Worm (Caenorhabditis elegans) whole organism, mixed stage, embryonic: ENCODE data around the gene ttc-17.

Source experiments
- M03D4.4 ChIP-seq: sonication (generic microtip); optimal IDR thresholded peaks from 2 replicates; lab custom pipeline; 2017; ENCODE audit warnings: mild to moderate bottlenecking, missing genetic modification characterization, missing compliant biosample characterization
- bed-3 ChIP-seq: fragments of 200-800 bp; sonication (Bioruptor generic); optimal IDR thresholded peaks from 3 replicates; lab custom pipeline; 2018; ENCODE audit warnings: mild to moderate bottlenecking, missing genetic modification characterization, moderate library complexity, missing compliant biosample characterization
- blmp-1 ChIP-seq: fragments of 150-350 bp; optimal IDR thresholded peaks from 2 replicates; lab custom pipeline; 2014; ENCODE audit warnings: missing biosample characterization, missing genetic modification characterization
- ceh-39 ChIP-seq: fragments of 150-350 bp; optimal IDR thresholded peaks from 2 replicates; lab custom pipeline; 2014; ENCODE audit warnings: missing biosample characterization, missing genetic modification characterization
- ceh-43 ChIP-seq: fragments of 200-800 bp; sonication (Bioruptor generic); optimal IDR thresholded peaks from 2 replicates; lab custom pipeline; 2018; ENCODE audit warnings: mild to moderate bottlenecking, missing genetic modification characterization, moderate library complexity, missing compliant biosample characterization
- ceh-83 ChIP-seq: fragments of 200-800 bp; sonication (Bioruptor generic); optimal IDR thresholded peaks from 2 replicates; lab custom pipeline; 2018; ENCODE audit warnings: mild to moderate bottlenecking, missing genetic modification characterization, missing compliant biosample characterization
- ces-1 ChIP-seq: fragments of 150-350 bp; optimal IDR thresholded peaks from 2 replicates; lab custom pipeline; 2014; ENCODE audit warnings: missing biosample characterization, missing genetic modification reagents, missing genetic modification characterization
- cnd-1 ChIP-seq: fragments of 200-800 bp; sonication (Bioruptor generic); optimal IDR thresholded peaks from 2 replicates; lab custom pipeline; 2018; ENCODE audit warnings: mild to moderate bottlenecking, missing genetic modification characterization, missing compliant biosample characterization
- drap-1 ChIP-seq: fragments of 200-800 bp; sonication (Bioruptor generic); optimal IDR thresholded peaks from 3 replicates; lab custom pipeline; 2018; ENCODE audit warnings: mild to moderate bottlenecking, missing genetic modification characterization, missing compliant biosample characterization
- elt-1 ChIP-seq: sonication (generic microtip); optimal IDR thresholded peaks from 2 replicates; lab custom pipeline; 2017; ENCODE audit warnings: missing genetic modification characterization, mild to moderate bottlenecking, missing compliant biosample characterization, antibody characterized with exemption, moderate library complexity, borderline replicate concordance; ENCODE audit not compliant: insufficient read depth
- elt-3 ChIP-seq: fragments of 150-350 bp; optimal IDR thresholded peaks from 2 replicates; lab custom pipeline; 2014; ENCODE audit warnings: missing biosample characterization, missing genetic modification characterization
- flh-1 ChIP-seq: fragments of 200-800 bp; sonication (Bioruptor generic); optimal IDR thresholded peaks from 2 replicates; lab custom pipeline; 2018; ENCODE audit warnings: mild to moderate bottlenecking, missing genetic modification characterization, moderate library complexity, missing compliant biosample characterization
- ham-2 ChIP-seq: fragments of 200-800 bp; sonication (Bioruptor generic); optimal IDR thresholded peaks from 2 replicates; lab custom pipeline; 2018; ENCODE audit warnings: mild to moderate bottlenecking, missing genetic modification characterization, missing compliant biosample characterization
- hlh-1 ChIP-seq: fragments of 150-350 bp; optimal IDR thresholded peaks from 2 replicates; lab custom pipeline; 2014; ENCODE audit warnings: missing biosample characterization, missing genetic modification reagents, missing genetic modification characterization
- lin-13 ChIP-seq: fragments of 150-350 bp; optimal IDR thresholded peaks from 2 replicates; lab custom pipeline; 2014; ENCODE audit warnings: missing biosample characterization, missing genetic modification characterization
- lin-32 ChIP-seq: fragments of 200-800 bp; sonication (Bioruptor generic); optimal IDR thresholded peaks from 2 replicates; lab custom pipeline; 2018; ENCODE audit warnings: mild to moderate bottlenecking, missing genetic modification characterization, missing compliant biosample characterization
- lsy-2 ChIP-seq: fragments of 150-350 bp; optimal IDR thresholded peaks from 2 replicates; lab custom pipeline; 2014; ENCODE audit warnings: missing biosample characterization, missing genetic modification characterization
- mab-5 ChIP-seq: fragments of 150-350 bp; optimal IDR thresholded peaks from 2 replicates; lab custom pipeline; 2014; ENCODE audit warnings: missing biosample characterization, missing genetic modification characterization
- mls-2 ChIP-seq: sonication (generic microtip); optimal IDR thresholded peaks from 2 replicates; lab custom pipeline; 2016; ENCODE audit warnings: mild to moderate bottlenecking, missing genetic modification characterization, moderate library complexity, missing compliant biosample characterization
- nhr-12 ChIP-seq: fragments of 150-350 bp; optimal IDR thresholded peaks from 2 replicates; lab custom pipeline; 2014; ENCODE audit warnings: missing biosample characterization, missing genetic modification characterization
- nhr-2 ChIP-seq: fragments of 150-350 bp; optimal IDR thresholded peaks from 2 replicates; lab custom pipeline; 2014; ENCODE audit warnings: missing biosample characterization, missing genetic modification characterization
- nhr-28 ChIP-seq: fragments of 150-350 bp; optimal IDR thresholded peaks from 2 replicates; lab custom pipeline; 2014; ENCODE audit warnings: missing biosample characterization, missing genetic modification characterization
- nhr-76 ChIP-seq: sonication (generic microtip); optimal IDR thresholded peaks from 2 replicates; lab custom pipeline; 2017; ENCODE audit warnings: missing biosample characterization, missing genetic modification characterization
- pha-4 ChIP-seq: fragments of 150-350 bp; optimal IDR thresholded peaks from 2 replicates; lab custom pipeline; 2018; ENCODE audit warnings: missing biosample characterization, missing genetic modification reagents, missing genetic modification characterization
- sem-2 ChIP-seq: fragments of 200-800 bp; sonication (Bioruptor generic); optimal IDR thresholded peaks from 2 replicates; lab custom pipeline; 2018; ENCODE audit warnings: mild to moderate bottlenecking, missing genetic modification characterization, missing compliant biosample characterization
- sptf-1 ChIP-seq: sonication (generic microtip); optimal IDR thresholded peaks from 2 replicates; lab custom pipeline; 2017; ENCODE audit warnings: mild to moderate bottlenecking, missing genetic modification characterization, moderate library complexity, missing compliant biosample characterization
- unc-120 ChIP-seq: sonication (generic microtip); optimal IDR thresholded peaks from 2 replicates; lab custom pipeline; 2017; ENCODE audit warnings: missing genetic modification characterization, missing compliant biosample characterization; ENCODE audit not compliant: poor library complexity, severe bottlenecking
- unc-39 ChIP-seq: fragments of 150-350 bp; optimal IDR thresholded peaks from 2 replicates; lab custom pipeline; 2014; ENCODE audit warnings: missing biosample characterization, missing genetic modification characterization
- unc-62 ChIP-seq: fragments of 150-350 bp; optimal IDR thresholded peaks from 2 replicates; lab custom pipeline; 2014; ENCODE audit warnings: missing biosample characterization, missing genetic modification reagents, missing genetic modification characterization
- zip-8 ChIP-seq: fragments of 150-350 bp; optimal IDR thresholded peaks from 2 replicates; lab custom pipeline; 2014; ENCODE audit warnings: missing biosample characterization, missing genetic modification characterization

ttc-17 gene

ce11 chrV:8980845-8981244 lies 24.0 kb downstream of the ttc-17 start, which contains the start of gene str-84:
Gene str-84, minus strand, starts transcription at chrV:8980945.
- TF ChIP-seq ham-2 (no peak), M03D4.4 (tag; lab: Kevin White, UChicago) (no peak), nhr-12 (tag; lab: Kevin White, UChicago) (no peak), unc-120 (tag; lab: Kevin White, UChicago) (no peak), drap-1 (GFP tag; lab: Kevin White, UChicago) (no peak)

ce11 chrV:8983604-8984003 lies 26.8 kb downstream of the ttc-17 start, which contains the start of gene str-86:
Gene str-86, minus strand, starts transcription at chrV:8983704.
- TF ChIP-seq mab-5 (tag; lab: Kevin White, UChicago) (no peak), blmp-1 (no peak), ceh-83 (GFP tag; lab: Kevin White, UChicago) (no peak), lsy-2 (no peak), flh-1 (no peak), pha-4 (no peak), ceh-43 (GFP tag; lab: Kevin White, UChicago) (no peak), bed-3 (GFP tag; lab: Kevin White, UChicago) (no peak), hlh-1 (tag; lab: Kevin White, UChicago) (no peak), lin-32 (GFP tag; lab: Kevin White, UChicago) (no peak)

- TF ChIP-seq cnd-1 (tag; lab: Kevin White, UChicago) (no peak), lin-32 (GFP tag; lab: Kevin White, UChicago) (no peak)
- TF ChIP-seq, all 35 proteins: peak for 0
These were observed 27.9 kb downstream of the ttc-17 start for ce11 chrV:8984783-8985182.

ce11 chrV:8985740-8986139 lies 28.9 kb downstream of the ttc-17 start, which contains the start of gene str-85:
Gene str-85, minus strand, starts transcription at chrV:8985840.
- TF ChIP-seq pha-4: no peak
- TF ChIP-seq, all 35 proteins: peak for 0

ce11 chrV:8988104-8988503 lies 31.3 kb downstream of the ttc-17 start, which contains the start of gene str-87:
Gene str-87, minus strand, starts transcription at chrV:8988204.
- TF ChIP-seq mls-2 (tag; lab: Kevin White, UChicago): no peak
- TF ChIP-seq nhr-76 (tag; lab: Kevin White, UChicago): no peak
- TF ChIP-seq lin-13 (tag; lab: Kevin White, UChicago): no peak
- no peak for TF ChIP-seq sptf-1 (tag; lab: Kevin White, UChicago)
- no peak for TF ChIP-seq unc-62 (GFP tag; lab: Kevin White, UChicago)

- TF ChIP-seq zip-8 (tag; lab: Kevin White, UChicago): no peak
- no peak for TF ChIP-seq mab-5 (tag; lab: Kevin White, UChicago)
- TF ChIP-seq ceh-83 (GFP tag; lab: Kevin White, UChicago): no peak
- TF ChIP-seq elt-3 (tag; lab: Kevin White, UChicago): no peak
- no peak for TF ChIP-seq elt-1
- no peak for TF ChIP-seq sem-2 (GFP tag; lab: Kevin White, UChicago)
- TF ChIP-seq hlh-1 (tag; lab: Kevin White, UChicago): no peak
- TF ChIP-seq flh-1: no peak
- TF ChIP-seq nhr-76 (tag; lab: Kevin White, UChicago): no peak
- no peak for TF ChIP-seq unc-120 (tag; lab: Kevin White, UChicago)
- no peak for TF ChIP-seq M03D4.4 (tag; lab: Kevin White, UChicago)
- TF ChIP-seq blmp-1: no peak
- TF ChIP-seq unc-39 (tag; lab: Kevin White, UChicago): no peak
- no peak for TF ChIP-seq drap-1 (GFP tag; lab: Kevin White, UChicago)
- TF ChIP-seq ces-1 (GFP tag; lab: Kevin White, UChicago): no peak
- no peak for TF ChIP-seq ceh-39
- TF ChIP-seq nhr-2 (tag; lab: Kevin White, UChicago): no peak
- no peak for TF ChIP-seq mls-2 (tag; lab: Kevin White, UChicago)
- no peak for TF ChIP-seq lsy-2
- TF ChIP-seq nhr-28 (tag; lab: Kevin White, UChicago): no peak
These were observed 33.4 kb downstream of the ttc-17 start, which contains the start of gene F59E11.7 for ce11 chrV:8990194-8990649. Gene F59E11.7, plus strand, starts transcription at chrV:8990244.
